Fruit fly (Drosophila melanogaster): ENCODE results near the gene CG2685.
A peak's percentile ranks its signal among the peaks of the same experiment; 100 is the strongest.

CG2685 gene

DNA sequence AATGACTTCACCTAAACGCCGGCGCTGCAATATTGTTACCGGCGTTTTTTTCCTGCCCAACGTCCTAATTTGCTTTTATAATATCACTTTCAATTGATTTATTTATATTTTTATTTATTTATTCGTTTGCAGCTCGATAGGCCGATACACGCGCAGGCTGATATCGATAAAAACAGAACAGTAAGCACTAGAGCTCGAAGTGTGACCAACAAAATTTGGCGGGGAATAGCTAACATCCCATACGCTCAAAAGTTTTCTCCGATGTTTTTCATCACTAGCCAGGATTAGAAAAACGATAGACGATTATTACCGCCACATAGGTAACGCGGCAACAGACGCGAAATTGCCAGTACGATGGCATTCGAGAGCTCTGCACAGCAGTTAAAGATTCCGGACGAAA is at the start of gene CG2685, which contains the start of gene CG2694:
Gene CG2685, minus strand, starts transcription at position 185 of the 400 bp plus-strand sequence.
Gene CG2694, plus strand, starts transcription at position 304 of the 400 bp plus-strand sequence.
- no peak for TF ChIP-seq cic (GFP tag; optimal IDR thresholded peaks at IDR 0.05)
- TF ChIP-seq CG11617 (GFP tag; optimal IDR thresholded peaks at IDR 0.05), result no peak
- peak; percentile 0 for TF ChIP-seq CG1620 (GFP tag; optimal IDR thresholded peaks at IDR 0.05)
- TF ChIP-seq CG7101 (tag; optimal IDR thresholded peaks at IDR 0.05), result peak; percentile 20
- no peak for TF ChIP-seq Clk (GFP tag; optimal IDR thresholded peaks at IDR 0.05)
- TF ChIP-seq bab1 (GFP tag; optimal IDR thresholded peaks at IDR 0.05), result peak; percentile 20
- TF ChIP-seq CG5204 (GFP tag; optimal IDR thresholded peaks at IDR 0.05), result no peak
- TF ChIP-seq Mnt (GFP tag; optimal IDR thresholded peaks at IDR 0.05), result peak; percentile 45
- TF ChIP-seq CG33017 (tag; optimal IDR thresholded peaks at IDR 0.05), result no peak
- TF ChIP-seq pad (GFP tag; optimal IDR thresholded peaks at IDR 0.05), result peak; percentile 9
- no peak for TF ChIP-seq tj (GFP tag; optimal IDR thresholded peaks at IDR 0.05)
- no peak for TF ChIP-seq Crg-1 (GFP tag; optimal IDR thresholded peaks at IDR 0.05)
- no peak for TF ChIP-seq kay (GFP tag; ENCODE audit: borderline replicate concordance)
- TF ChIP-seq CG14711 (tag; optimal IDR thresholded peaks at IDR 0.05), result no peak

DNA sequence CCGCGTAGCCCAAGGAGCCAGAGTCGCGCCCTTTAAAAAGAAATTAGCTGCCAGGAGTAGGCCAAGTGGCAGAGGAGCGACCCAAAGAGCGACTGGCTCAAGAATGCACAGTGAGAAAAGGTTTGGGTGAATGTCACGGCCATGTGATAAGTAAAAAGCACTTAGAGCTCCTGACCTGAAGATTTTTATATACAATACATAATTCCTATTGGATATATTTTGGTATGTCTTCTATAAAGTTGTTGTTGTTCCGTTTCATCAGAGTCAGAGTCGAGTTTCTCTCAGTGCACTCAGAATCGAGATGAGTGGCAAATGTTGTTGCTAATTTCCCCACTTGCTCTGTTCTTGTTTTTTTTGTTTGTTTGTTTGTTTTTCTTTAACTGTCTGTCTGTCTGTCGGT is 47.4 kb upstream of the CG2685 start:
- TF ChIP-seq CG33017 (tag; optimal IDR thresholded peaks at IDR 0.05), result no peak
- no peak for TF ChIP-seq CG7045 (GFP tag; optimal IDR thresholded peaks at IDR 0.05)
- no peak for TF ChIP-seq toe (GFP tag; optimal IDR thresholded peaks at IDR 0.05)

DNA sequence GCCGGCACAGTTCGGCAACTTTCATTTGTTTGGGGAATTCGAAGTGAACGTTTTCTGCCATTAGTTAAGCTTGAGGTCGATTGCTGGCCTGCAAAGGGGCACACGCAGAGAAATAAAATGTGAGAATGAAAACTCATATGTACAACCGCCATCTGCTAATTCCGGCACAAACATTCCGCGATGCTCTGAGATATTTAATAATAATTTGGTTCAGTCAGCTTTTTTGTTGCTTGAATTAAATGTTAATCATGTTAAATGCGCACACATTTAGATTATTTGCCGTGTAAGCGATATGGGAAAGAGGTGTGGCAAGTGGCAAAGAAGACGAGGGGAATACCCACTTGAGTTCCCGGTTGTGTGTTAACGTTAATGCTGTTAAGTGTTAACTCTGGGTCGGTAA is 43.6 kb upstream of the CG2685 start:
- TF ChIP-seq CG12768 (GFP tag; optimal IDR thresholded peaks at IDR 0.05) (no peak), cic (GFP tag; optimal IDR thresholded peaks at IDR 0.05) (no peak), CG33017 (tag; optimal IDR thresholded peaks at IDR 0.05) (no peak), cnc (optimal IDR thresholded peaks at IDR 0.05) (no peak), Clk (GFP tag; optimal IDR thresholded peaks at IDR 0.05) (no peak), pad (GFP tag; optimal IDR thresholded peaks at IDR 0.05) (no peak), Mnt (GFP tag; optimal IDR thresholded peaks at IDR 0.05) (no peak), toe (GFP tag; optimal IDR thresholded peaks at IDR 0.05) (no peak), CG5204 (GFP tag; optimal IDR thresholded peaks at IDR 0.05) (no peak), Crg-1 (GFP tag; optimal IDR thresholded peaks at IDR 0.05) (no peak)

dm6 chrX:2749693-2750092 is 35.9 kb upstream of the CG2685 start:
- TF ChIP-seq bab1 (GFP tag; optimal IDR thresholded peaks at IDR 0.05) (no peak), Clk (GFP tag; optimal IDR thresholded peaks at IDR 0.05) (no peak), cnc (optimal IDR thresholded peaks at IDR 0.05) (no peak), CG12768 (GFP tag; optimal IDR thresholded peaks at IDR 0.05) (no peak), CG7045 (GFP tag; optimal IDR thresholded peaks at IDR 0.05) (no peak), toe (GFP tag; optimal IDR thresholded peaks at IDR 0.05) (no peak), Mnt (GFP tag; optimal IDR thresholded peaks at IDR 0.05) (no peak), cic (GFP tag; optimal IDR thresholded peaks at IDR 0.05) (no peak), CG11617 (GFP tag; optimal IDR thresholded peaks at IDR 0.05) (no peak), CG7101 (tag; optimal IDR thresholded peaks at IDR 0.05) (no peak)

dm6 chrX:2744042-2744441 is 30.3 kb upstream of the CG2685 start, which contains the start of gene Syx4:
Syx4 (minus strand) TSS chrX:2744076.
- TF ChIP-seq CG7045 (GFP tag; optimal IDR thresholded peaks at IDR 0.05) (peak; percentile 90), CG11617 (GFP tag; optimal IDR thresholded peaks at IDR 0.05) (peak; percentile 91), CG14711 (tag; optimal IDR thresholded peaks at IDR 0.05) (peak; percentile 93), Crg-1 (GFP tag; optimal IDR thresholded peaks at IDR 0.05) (peak; percentile 80), tj (GFP tag; optimal IDR thresholded peaks at IDR 0.05) (peak; percentile 67), CG1620 (GFP tag; optimal IDR thresholded peaks at IDR 0.05) (peak; percentile 47), cnc (optimal IDR thresholded peaks at IDR 0.05) (no peak), CG12768 (GFP tag; optimal IDR thresholded peaks at IDR 0.05) (peak; percentile 88), bab1 (GFP tag; optimal IDR thresholded peaks at IDR 0.05) (peak; percentile 57), CG33017 (tag; optimal IDR thresholded peaks at IDR 0.05) (peak; percentile 95), pad (GFP tag; optimal IDR thresholded peaks at IDR 0.05) (peak; percentile 82), Hr96 (GFP tag; optimal IDR thresholded peaks at IDR 0.05) (peak; percentile 84), Mnt (GFP tag; optimal IDR thresholded peaks at IDR 0.05) (peak; percentile 85), cic (GFP tag; optimal IDR thresholded peaks at IDR 0.05) (peak; percentile 81), Clk (GFP tag; optimal IDR thresholded peaks at IDR 0.05) (peak; percentile 77), toe (GFP tag; optimal IDR thresholded peaks at IDR 0.05) (peak; percentile 56), kay (GFP tag; ENCODE audit: borderline replicate concordance) (peak; percentile 90), CG5204 (GFP tag; optimal IDR thresholded peaks at IDR 0.05) (peak; percentile 75), ovo (GFP tag; optimal IDR thresholded peaks at IDR 0.05) (peak; percentile 17), CG7101 (tag; optimal IDR thresholded peaks at IDR 0.05) (peak; percentile 97)

dm6 chrX:2743601-2744000 is 29.8 kb upstream of the CG2685 start:
- no peak for TF ChIP-seq Mnt (GFP tag; optimal IDR thresholded peaks at IDR 0.05)
- no peak for TF ChIP-seq pad (GFP tag; optimal IDR thresholded peaks at IDR 0.05)
- TF ChIP-seq CG7045 (GFP tag; optimal IDR thresholded peaks at IDR 0.05), result no peak
- TF ChIP-seq CG5204 (GFP tag; optimal IDR thresholded peaks at IDR 0.05), result no peak
- no peak for TF ChIP-seq cnc (optimal IDR thresholded peaks at IDR 0.05)
- TF ChIP-seq kay (GFP tag; ENCODE audit: borderline replicate concordance), result no peak
- no peak for TF ChIP-seq CG33017 (tag; optimal IDR thresholded peaks at IDR 0.05)
- no peak for TF ChIP-seq tj (GFP tag; optimal IDR thresholded peaks at IDR 0.05)
- TF ChIP-seq CG12768 (GFP tag; optimal IDR thresholded peaks at IDR 0.05), result no peak
- TF ChIP-seq toe (GFP tag; optimal IDR thresholded peaks at IDR 0.05), result no peak
- TF ChIP-seq Crg-1 (GFP tag; optimal IDR thresholded peaks at IDR 0.05), result no peak
- no peak for TF ChIP-seq ovo (GFP tag; optimal IDR thresholded peaks at IDR 0.05)
- TF ChIP-seq Clk (GFP tag; optimal IDR thresholded peaks at IDR 0.05), result no peak
- no peak for TF ChIP-seq CG1620 (GFP tag; optimal IDR thresholded peaks at IDR 0.05)
- TF ChIP-seq CG7101 (tag; optimal IDR thresholded peaks at IDR 0.05), result no peak
- no peak for TF ChIP-seq CG11617 (GFP tag; optimal IDR thresholded peaks at IDR 0.05)
